Worm (Caenorhabditis elegans): ENCODE measurements around the gene C34E10.9.
A peak's percentile ranks its signal among the peaks of the same experiment; 100 is the strongest.

The C34E10.9 gene

ce11 chrIII:5268486-5268885 is 5.3 kb upstream of the C34E10.9 start (continued):
- TF ChIP-seq Y5F2A.4 (GFP tag; optimal IDR thresholded peaks at IDR 0.05), result no peak
- no peak for TF ChIP-seq hmg-1.1 (GFP tag; IDR thresholded peaks at IDR 0.05)
- no peak for TF ChIP-seq unc-130 (GFP tag; optimal IDR thresholded peaks at IDR 0.05)
- TF ChIP-seq ZK546.5 (tag; optimal IDR thresholded peaks at IDR 0.05), result no peak
- TF ChIP-seq jun-1 (tag; optimal IDR thresholded peaks at IDR 0.05), result no peak
- no peak for TF ChIP-seq nhr-237 (tag; optimal IDR thresholded peaks at IDR 0.05)
- TF ChIP-seq zfp-2 (tag; optimal IDR thresholded peaks at IDR 0.05), result no peak
- no peak for TF ChIP-seq daf-16 (GFP tag; optimal IDR thresholded peaks at IDR 0.05)
- TF ChIP-seq daf-16 (tag; optimal IDR thresholded peaks at IDR 0.05), result peak; percentile 64
- no peak for TF ChIP-seq dmd-9 (GFP tag; IDR thresholded peaks at IDR 0.05)
- TF ChIP-seq ceh-20 (GFP tag; IDR thresholded peaks at IDR 0.05), result no peak
- no peak for TF ChIP-seq zip-11 (GFP tag; IDR thresholded peaks at IDR 0.05)
- peak; percentile 38 for TF ChIP-seq mep-1 (tag; optimal IDR thresholded peaks at IDR 0.05)

- peak; percentile 12 for TF ChIP-seq nhr-28 (tag; optimal IDR thresholded peaks at IDR 0.05)
- TF ChIP-seq dve-1 (tag; optimal IDR thresholded peaks at IDR 0.05; ENCODE audit: insufficient read depth), result peak; percentile 81
- no peak for TF ChIP-seq nhr-10 (tag; optimal IDR thresholded peaks at IDR 0.05)
- peak in 1 of 2 experiments; percentile 86 for TF ChIP-seq unc-62 (GFP tag; optimal IDR thresholded peaks at IDR 0.05 in 1 of 2)
- TF ChIP-seq unc-62 (tag; optimal IDR thresholded peaks at IDR 0.05), result no peak
- TF ChIP-seq rbr-2 (tag; optimal IDR thresholded peaks at IDR 0.05), result no peak
- TF ChIP-seq lin-29 (GFP tag; IDR thresholded peaks at IDR 0.05), result no peak
- TF ChIP-seq daf-16 (GFP tag; optimal IDR thresholded peaks at IDR 0.05), result no peak
- TF ChIP-seq daf-16 (tag; optimal IDR thresholded peaks at IDR 0.05), result peak; percentile 96
- TF ChIP-seq php-3 (GFP tag; IDR thresholded peaks at IDR 0.05), result 0 out of 2 replicates have a peak, but pooled peaks have one; percentile 44
- no peak for TF ChIP-seq dmd-9 (GFP tag; IDR thresholded peaks at IDR 0.05)
- peak; percentile 23 for TF ChIP-seq hlh-11 (tag; optimal IDR thresholded peaks at IDR 0.05)
- TF ChIP-seq pqm-1 (tag; optimal IDR thresholded peaks at IDR 0.05), result peak; percentile 54
- peak; percentile 10 for TF ChIP-seq T20F7.1 (GFP tag; optimal IDR thresholded peaks at IDR 0.05)
- TF ChIP-seq fkh-10 (GFP tag; optimal IDR thresholded peaks at IDR 0.05), result no peak
- peak in 1 of 2 experiments; percentile 27 for TF ChIP-seq mdl-1 (tag; optimal IDR thresholded peaks at IDR 0.05)
- TF ChIP-seq Y5F2A.4 (GFP tag; optimal IDR thresholded peaks at IDR 0.05), result no peak
These were observed 4.2 kb upstream of the C34E10.9 start, which contains the start of gene ZC395.5 for ce11 chrIII:5267217-5267906. ZC395.5 (plus strand) TSS chrIII:5267848.

- TF ChIP-seq unc-62 (GFP tag; optimal IDR thresholded peaks at IDR 0.05 in 1 of 2), result peak in 1 of 2 experiments; percentile 17
- TF ChIP-seq unc-62 (tag; optimal IDR thresholded peaks at IDR 0.05), result no peak
- no peak for TF ChIP-seq Y48G9A.11 (GFP tag; IDR thresholded peaks at IDR 0.05)
These were observed 1.6 kb upstream of the C34E10.9 start, which contains the start of gene gro-1 for ce11 chrIII:5264813-5265212. gro-1 (plus strand) TSS chrIII:5265113.

ce11 chrIII:5260394-5260793 is 2.8 kb downstream of the C34E10.9 start, which contains the start of gene gop-3:
gop-3 (plus strand) TSS chrIII:5260694.
- TF ChIP-seq gei-8 (GFP tag; optimal IDR thresholded peaks at IDR 0.05) (no peak), nhr-41 (GFP tag; IDR thresholded peaks at IDR 0.05) (no peak), jun-1 (tag; optimal IDR thresholded peaks at IDR 0.05) (no peak), nhr-48 (tag; optimal IDR thresholded peaks at IDR 0.05) (no peak), pha-4 (GFP tag; IDR thresholded peaks at IDR 0.05) (no peak), pha-4 (tag; optimal IDR thresholded peaks at IDR 0.05) (no peak), egl-43 (GFP tag; IDR thresholded peaks at IDR 0.05) (no peak), mxl-2 (GFP tag; conservative IDR thresholded peaks at IDR 0.05) (no peak), sdz-12 (GFP tag; optimal IDR thresholded peaks at IDR 0.05) (no peak), dmd-9 (GFP tag; IDR thresholded peaks at IDR 0.05) (no peak), hlh-11 (tag; optimal IDR thresholded peaks at IDR 0.05) (no peak), unc-39 (tag; optimal IDR thresholded peaks at IDR 0.05) (no peak), mdl-1 (tag; optimal IDR thresholded peaks at IDR 0.05) (no peak), dpl-1 (GFP tag; optimal IDR thresholded peaks at IDR 0.05) (no peak)

Data from whole organism, L4 larva.